Worm (Caenorhabditis elegans) whole organism, late embryonic: ENCODE data around the gene fbxb-62.
"Not testable (repeated sequence)": the region's sequence is repeated elsewhere in the genome, so short reads cannot be mapped to it uniquely, and the experiment has no call there.

ENCODE experiments used
- C08G9.2 ChIP-seq: sonication (generic microtip); optimal IDR thresholded peaks from 2 replicates; lab custom pipeline; 2016; ENCODE audit warnings: mild to moderate bottlenecking, missing genetic modification characterization, moderate library complexity, missing compliant biosample characterization
- C38D4.7 ChIP-seq: fragments of 200-800 bp; sonication (Bioruptor generic); optimal IDR thresholded peaks from 2 replicates; lab custom pipeline; 2018; ENCODE audit warnings: mild to moderate bottlenecking, missing genetic modification characterization, moderate library complexity, missing compliant biosample characterization
- F13H6.1 ChIP-seq: sonication (generic microtip); optimal IDR thresholded peaks from 2 replicates; lab custom pipeline; 2016; ENCODE audit warnings: missing genetic modification characterization, missing compliant biosample characterization
- K02D7.2 ChIP-seq: sonication (generic microtip); optimal IDR thresholded peaks from 2 replicates; lab custom pipeline; 2017; ENCODE audit warnings: mild to moderate bottlenecking, missing genetic modification characterization, missing compliant biosample characterization
- K09A11.1 ChIP-seq: sonication (generic microtip); optimal IDR thresholded peaks from 2 replicates; lab custom pipeline; 2017; ENCODE audit warnings: antibody characterized with exemption, mild to moderate bottlenecking, missing genetic modification characterization, missing compliant biosample characterization; ENCODE audit not compliant: insufficient read depth
- T23F11.4 ChIP-seq: fragments of 200-800 bp; sonication (Bioruptor generic); optimal IDR thresholded peaks from 2 replicates; lab custom pipeline; 2018; ENCODE audit warnings: mild to moderate bottlenecking, missing genetic modification characterization, missing compliant biosample characterization
- Y22D7AL.16 ChIP-seq: sonication (generic microtip); optimal IDR thresholded peaks from 2 replicates; lab custom pipeline; 2016; ENCODE audit warnings: missing genetic modification characterization, missing compliant biosample characterization
- ceh-14 ChIP-seq: sonication (generic microtip); optimal IDR thresholded peaks from 2 replicates; lab custom pipeline; 2016; ENCODE audit warnings: missing genotype, missing genetic modification characterization, missing compliant biosample characterization
- ceh-18 ChIP-seq: sonication (generic microtip); optimal IDR thresholded peaks from 2 replicates; lab custom pipeline; 2016; ENCODE audit warnings: missing genetic modification characterization, missing compliant biosample characterization
- ceh-24 ChIP-seq: sonication (generic microtip); optimal IDR thresholded peaks from 2 replicates; lab custom pipeline; 2016; ENCODE audit warnings: mild to moderate bottlenecking, missing genetic modification characterization, missing compliant biosample characterization
- ceh-30 ChIP-seq: fragments of 150-350 bp; optimal IDR thresholded peaks from 2 replicates; lab custom pipeline; 2014; ENCODE audit warnings: missing biosample characterization, missing genetic modification characterization
- ceh-31 ChIP-seq: sonication (generic microtip); optimal IDR thresholded peaks from 2 replicates; lab custom pipeline; 2016; ENCODE audit warnings: missing genetic modification characterization, missing compliant biosample characterization
- ceh-6 ChIP-seq: fragments of 200-800 bp; sonication (Bioruptor generic); optimal IDR thresholded peaks from 2 replicates; lab custom pipeline; 2018; ENCODE audit warnings: mild to moderate bottlenecking, missing genetic modification characterization, missing compliant biosample characterization
- che-1 ChIP-seq: sonication (generic microtip); optimal IDR thresholded peaks from 2 replicates; lab custom pipeline; 2016; ENCODE audit warnings: mild to moderate bottlenecking, missing genetic modification characterization, missing compliant biosample characterization
- dmd-4 ChIP-seq: sonication (generic microtip); optimal IDR thresholded peaks from 2 replicates; lab custom pipeline; 2016; ENCODE audit warnings: borderline replicate concordance, missing genetic modification characterization, missing compliant biosample characterization
- elt-4 ChIP-seq: sonication (generic microtip); optimal IDR thresholded peaks from 2 replicates; lab custom pipeline; 2016; ENCODE audit warnings: missing genetic modification characterization, missing compliant biosample characterization
- ets-4 ChIP-seq: sonication (generic microtip); optimal IDR thresholded peaks from 2 replicates; lab custom pipeline; 2016; ENCODE audit warnings: missing genetic modification characterization, missing compliant biosample characterization
- eyg-1 ChIP-seq: sonication (generic microtip); optimal IDR thresholded peaks from 2 replicates; lab custom pipeline; 2016; ENCODE audit warnings: missing genotype, missing genetic modification characterization, missing compliant biosample characterization
- fkh-6 ChIP-seq: sonication (generic microtip); optimal IDR thresholded peaks from 2 replicates; lab custom pipeline; 2016; ENCODE audit warnings: missing genetic modification characterization, missing compliant biosample characterization
- hlh-13 ChIP-seq: fragments of 200-800 bp; sonication (Bioruptor generic); optimal IDR thresholded peaks from 2 replicates; lab custom pipeline; 2018; ENCODE audit warnings: mild to moderate bottlenecking, missing genetic modification characterization, missing compliant biosample characterization
- hlh-15 ChIP-seq: sonication (generic microtip); optimal IDR thresholded peaks from 2 replicates; lab custom pipeline; 2016; ENCODE audit warnings: missing genetic modification characterization, missing compliant biosample characterization
- hlh-8 ChIP-seq: sonication (generic microtip); optimal IDR thresholded peaks from 2 replicates; lab custom pipeline; 2016; ENCODE audit warnings: missing genotype, missing genetic modification characterization, missing compliant biosample characterization
- madf-2 ChIP-seq: sonication (generic microtip); optimal IDR thresholded peaks from 2 replicates; lab custom pipeline; 2017; ENCODE audit warnings: missing genetic modification characterization, missing compliant biosample characterization
- mec-3 ChIP-seq: sonication (generic microtip); optimal IDR thresholded peaks from 2 replicates; lab custom pipeline; 2016; ENCODE audit warnings: borderline replicate concordance, missing genetic modification characterization, missing compliant biosample characterization
- nfya-1 ChIP-seq: sonication (generic microtip); optimal IDR thresholded peaks from 2 replicates; lab custom pipeline; 2017; ENCODE audit warnings: missing genetic modification characterization, mild to moderate bottlenecking, missing compliant biosample characterization, antibody characterized with exemption, moderate library complexity
- pag-3 ChIP-seq: sonication (generic microtip); optimal IDR thresholded peaks from 2 replicates; lab custom pipeline; 2016; ENCODE audit warnings: missing compliant biosample characterization, missing genetic modification characterization, borderline replicate concordance
- pqm-1 ChIP-seq: sonication (generic microtip); optimal IDR thresholded peaks from 2 replicates; lab custom pipeline; 2016; ENCODE audit warnings: missing genetic modification characterization, missing compliant biosample characterization
- sdc-2 ChIP-seq: sonication (generic microtip); optimal IDR thresholded peaks from 2 replicates; lab custom pipeline; 2016; ENCODE audit warnings: missing genotype, missing genetic modification characterization, missing compliant biosample characterization
- sox-2 ChIP-seq: fragments of 200-800 bp; sonication (Bioruptor generic); IDR thresholded peaks from 2 replicates; pipeline ENCODE4 v1.3.6; 2022; ENCODE audit warnings: missing genetic modification reagents, missing genetic modification characterization, missing compliant biosample characterization
- syd-9 ChIP-seq: sonication (generic microtip); optimal IDR thresholded peaks from 2 replicates; lab custom pipeline; 2016; ENCODE audit warnings: mild to moderate bottlenecking, missing genetic modification characterization, moderate library complexity, missing compliant biosample characterization
- tbx-2 ChIP-seq: sonication (generic microtip); optimal IDR thresholded peaks from 2 replicates; lab custom pipeline; 2016; ENCODE audit warnings: missing genetic modification characterization, missing compliant biosample characterization
- ttx-3 ChIP-seq: sonication (generic microtip); optimal IDR thresholded peaks from 2 replicates; lab custom pipeline; 2016; ENCODE audit warnings: missing genetic modification reagents, missing genetic modification characterization, missing compliant biosample characterization
- unc-3 ChIP-seq, 2 experiments: fragments of 200-800 bp in 1 of 2; sonication (Bioruptor generic) in 1 of 2; sonication (generic microtip) in 1 of 2; conservative IDR thresholded peaks in 1 of 2; optimal IDR thresholded peaks in 1 of 2; 2 replicates each; pipeline versions ENCODE4 v1.3.6 to Lab custom; 2016 to 2022; ENCODE audit warnings: missing compliant biosample characterization in 2 of 2, missing genetic modification characterization in 2 of 2, missing genetic modification reagents in 1 of 2
- zip-5 ChIP-seq: sonication (generic microtip); optimal IDR thresholded peaks from 2 replicates; lab custom pipeline; 2016; ENCODE audit warnings: missing genetic modification characterization, missing compliant biosample characterization
- ztf-16 ChIP-seq: sonication (generic microtip); optimal IDR thresholded peaks from 2 replicates; lab custom pipeline; 2017; ENCODE audit warnings: missing genetic modification characterization, missing compliant biosample characterization

fbxb-62 gene

DNA sequence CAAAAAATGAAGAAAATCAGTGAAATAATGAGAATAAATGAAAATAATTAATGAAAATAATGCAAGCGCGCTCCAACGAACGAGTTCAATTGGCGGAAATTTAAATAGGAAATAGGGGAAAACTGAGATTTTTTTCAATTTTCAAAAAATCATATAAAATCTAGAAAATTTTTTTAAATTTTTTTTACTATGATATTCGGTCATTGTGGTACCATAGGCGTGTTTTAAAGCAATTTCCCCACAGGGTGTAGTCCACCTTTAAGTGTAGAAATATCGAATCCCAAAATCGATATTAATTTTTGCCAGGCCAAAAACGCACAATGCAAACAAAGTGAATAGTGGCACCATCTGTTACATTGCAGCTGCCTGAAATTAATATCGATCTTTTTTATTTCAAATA is 37.7 kb downstream of the fbxb-62 start, which contains the start of gene F21D9.1:
F21D9.1 (plus strand) TSS at position 301 of the 400 bp plus-strand sequence.
- not testable (repeated sequence) for TF ChIP-seq mec-3, pqm-1, dmd-4 (tag; lab: Kevin White, UChicago)

- TF ChIP-seq ceh-14 (tag; lab: Kevin White, UChicago) = no peak
- TF ChIP-seq Y22D7AL.16 (tag; lab: Kevin White, UChicago) = no peak
- TF ChIP-seq sdc-2 (tag; lab: Kevin White, UChicago) = no peak
- TF ChIP-seq ets-4 = no peak
- no peak for TF ChIP-seq F13H6.1 (tag; lab: Kevin White, UChicago)
- no peak for TF ChIP-seq ttx-3 (tag; lab: Kevin White, UChicago)
- TF ChIP-seq ceh-18 (tag; lab: Kevin White, UChicago) = no peak
These were observed 39.5 kb downstream of the fbxb-62 start, which contains the start of gene F21D9.2 for ce11 chrV:19262349-19262748. TSS of gene F21D9.2 (minus strand) at chrV:19262449.

- TF ChIP-seq T23F11.4 (GFP tag; lab: Kevin White, UChicago) (no peak), ceh-30 (tag; lab: Kevin White, UChicago) (no peak), C38D4.7 (GFP tag; lab: Kevin White, UChicago) (no peak), ceh-31 (no peak), hlh-8 (tag; lab: Kevin White, UChicago) (no peak), nfya-1 (tag; lab: Kevin White, UChicago) (no peak), C08G9.2 (tag; lab: Kevin White, UChicago) (no peak), ets-4 (no peak), elt-4 (no peak), unc-3 (GFP tag; conservative IDR thresholded peaks at IDR 0.05; lab: Robert Waterston, UW) (no peak), unc-3 (tag; optimal IDR thresholded peaks at IDR 0.05; lab: Kevin White, UChicago) (no peak), eyg-1 (no peak), hlh-13 (GFP tag; lab: Kevin White, UChicago) (no peak), K09A11.1 (tag; lab: Kevin White, UChicago) (no peak), ceh-24 (tag; lab: Kevin White, UChicago) (no peak), hlh-15 (tag; lab: Kevin White, UChicago) (no peak), che-1 (tag; lab: Kevin White, UChicago) (no peak), zip-5 (tag; lab: Kevin White, UChicago) (no peak), madf-2 (tag; lab: Kevin White, UChicago) (no peak), sox-2 (GFP tag; lab: Robert Waterston, UW) (no peak)
These were observed 41.1 kb downstream of the fbxb-62 start for ce11 chrV:19260686-19261085.

- TF ChIP-seq ceh-6 (GFP tag; lab: Kevin White, UChicago) (no peak), che-1 (tag; lab: Kevin White, UChicago) (no peak), fkh-6 (tag; lab: Kevin White, UChicago) (no peak), tbx-2 (tag; lab: Kevin White, UChicago) (no peak), unc-3 (GFP tag; conservative IDR thresholded peaks at IDR 0.05; lab: Robert Waterston, UW) (no peak), unc-3 (tag; optimal IDR thresholded peaks at IDR 0.05; lab: Kevin White, UChicago) (no peak), Y22D7AL.16 (tag; lab: Kevin White, UChicago) (no peak), ztf-16 (no peak), pqm-1 (tag; lab: Kevin White, UChicago) (no peak), pag-3 (no peak), syd-9 (no peak), K02D7.2 (tag; lab: Kevin White, UChicago) (no peak), eyg-1 (no peak), ceh-24 (tag; lab: Kevin White, UChicago) (no peak), ceh-14 (tag; lab: Kevin White, UChicago) (no peak), ttx-3 (tag; lab: Kevin White, UChicago) (no peak)
These were observed 42.4 kb downstream of the fbxb-62 start for ce11 chrV:19259403-19259802.
